Fruit fly (Drosophila melanogaster): Measurements from ENCODE around the gene Npc2h.

- TF ChIP-seq ap (GFP tag; IDR thresholded peaks at IDR 0.05), result no peak
- TF ChIP-seq Sin3A (optimal IDR thresholded peaks at IDR 0.05), result no peak
- no peak for TF ChIP-seq Atf6 (GFP tag; IDR thresholded peaks at IDR 0.05)
- no peak for TF ChIP-seq Hmr (GFP tag; optimal IDR thresholded peaks at IDR 0.05)
- TF ChIP-seq ato (GFP tag; IDR thresholded peaks at IDR 0.05; ENCODE audit: partially characterized antibody), result no peak
- TF ChIP-seq CG15011 (GFP tag; optimal IDR thresholded peaks at IDR 0.05), result no peak
These were observed 48.6 kb upstream of the Npc2h start for dm6 chr3R:30794564-30795313.

Measured in whole organism, embryonic.